Fruit fly (Drosophila melanogaster) whole organism, embryonic: ENCODE data around the gene CtBP.

Experiments used
- Bdp1 ChIP-seq: fragments of 200-800 bp; sonication (Bioruptor generic); optimal IDR thresholded peaks from 3 replicates; lab custom pipeline; 2016; ENCODE audit warnings: missing biosample characterization, missing genetic modification characterization
- C15 ChIP-seq: fragments of 200-800 bp; sonication (Bioruptor generic); IDR thresholded peaks from 3 replicates; pipeline ENCODE4 v1.3.6; 2022; ENCODE audit warnings: missing biosample characterization, missing genetic modification characterization
- CG10267 ChIP-seq: fragments of 200-800 bp; sonication (Bioruptor generic); optimal IDR thresholded peaks from 2 replicates; lab custom pipeline; 2018; ENCODE audit warnings: missing biosample characterization, mild to moderate bottlenecking, missing genetic modification characterization, moderate library complexity
- CG10321 ChIP-seq: fragments of 200-800 bp; sonication (Bioruptor generic); IDR thresholded peaks from 2 replicates; pipeline ENCODE4 v1.3.6; 2022; ENCODE audit warnings: missing biosample characterization, missing genetic modification characterization
- CG1233 ChIP-seq: fragments of 200-800 bp; sonication (Bioruptor generic); optimal IDR thresholded peaks from 4 replicates; lab custom pipeline; 2018; ENCODE audit warnings: missing biosample characterization, mild to moderate bottlenecking, missing genetic modification characterization
- CG14710 ChIP-seq: fragments of 200-800 bp; sonication (Bioruptor generic); optimal IDR thresholded peaks from 3 replicates; lab custom pipeline; 2019; ENCODE audit warnings: missing biosample characterization, mild to moderate bottlenecking, missing genetic modification characterization, moderate library complexity
- CG15514 ChIP-seq: fragments of 200-800 bp; sonication (Bioruptor generic); optimal IDR thresholded peaks from 3 replicates; lab custom pipeline; 2017; ENCODE audit warnings: missing biosample characterization, missing genetic modification characterization, mild to moderate bottlenecking, moderate library complexity, missing genetic modification reagents
- CG17186 ChIP-seq: fragments of 200-800 bp; sonication (Bioruptor generic); optimal IDR thresholded peaks from 3 replicates; lab custom pipeline; 2017; ENCODE audit warnings: missing biosample characterization, missing genetic modification reagents, missing genetic modification characterization
- CG2129 ChIP-seq: fragments of 200-800 bp; sonication (Bioruptor generic); IDR thresholded peaks from 2 replicates; pipeline ENCODE4 v1.3.6; 2022; ENCODE audit warnings: missing biosample characterization, missing genetic modification characterization; ENCODE audit not compliant: partially characterized antibody
- CG31224 ChIP-seq: fragments of 200-800 bp; sonication (Bioruptor generic); IDR thresholded peaks from 2 replicates; pipeline ENCODE4 v1.3.6; 2022; ENCODE audit warnings: missing biosample characterization, missing genetic modification characterization
- CG43689 ChIP-seq: fragments of 200-800 bp; sonication (Bioruptor generic); IDR thresholded peaks from 2 replicates; pipeline ENCODE4 v1.3.6; 2022; ENCODE audit warnings: missing biosample characterization, missing genetic modification characterization
- CG6272 ChIP-seq: fragments of 200-800 bp; sonication (Bioruptor generic); IDR thresholded peaks from 2 replicates; pipeline ENCODE4 v1.3.6; 2022; ENCODE audit warnings: missing biosample characterization, missing genetic modification characterization
- CG6813 ChIP-seq: fragments of 200-800 bp; sonication (Bioruptor generic); optimal IDR thresholded peaks from 2 replicates; lab custom pipeline; 2017; ENCODE audit warnings: missing biosample characterization, missing genetic modification characterization, mild to moderate bottlenecking, moderate library complexity, missing genetic modification reagents
- CG7987 ChIP-seq: fragments of 200-800 bp; sonication (Bioruptor generic); optimal IDR thresholded peaks from 2 replicates; lab custom pipeline; 2018; ENCODE audit warnings: missing biosample characterization, mild to moderate bottlenecking, missing genetic modification characterization, moderate library complexity
- Dfd ChIP-seq, 2 experiments: fragments of >200 bp; optimal IDR thresholded peaks; 2 replicates each; lab custom pipeline; 2017; ENCODE audit warnings: missing biosample characterization in 2 of 2, missing genetic modification characterization in 2 of 2
- E2f1 ChIP-seq: fragments of 200-800 bp; sonication (Bioruptor generic); IDR thresholded peaks from 2 replicates; pipeline ENCODE4 v1.3.6; 2022; ENCODE audit warnings: missing biosample characterization, missing genetic modification characterization
- Gug ChIP-seq: fragments of 200-800 bp; sonication (Bioruptor generic); IDR thresholded peaks from 4 replicates; pipeline ENCODE4 v1.3.6; 2022; ENCODE audit warnings: missing biosample characterization, missing genetic modification characterization
- H15 ChIP-seq: fragments of 200-800 bp; sonication (Bioruptor generic); IDR thresholded peaks from 3 replicates; pipeline ENCODE4 v1.3.6; 2022; ENCODE audit warnings: missing biosample characterization, missing genetic modification characterization
- Hr78 ChIP-seq, 2 experiments: fragments of 200-800 bp in 1 of 2; fragments of >200 bp in 1 of 2; sonication (Bioruptor generic) in 1 of 2; optimal IDR thresholded peaks; 2 replicates each; lab custom pipeline; 2017 to 2019; ENCODE audit warnings: missing biosample characterization in 2 of 2, missing genetic modification characterization in 2 of 2, mild to moderate bottlenecking in 1 of 2, moderate library complexity in 1 of 2
- MESR4 ChIP-seq: fragments of 200-800 bp; sonication (Bioruptor generic); optimal IDR thresholded peaks from 2 replicates; lab custom pipeline; 2018; ENCODE audit warnings: missing biosample characterization, mild to moderate bottlenecking, missing genetic modification characterization, moderate library complexity
- Max ChIP-seq: fragments of 200-800 bp; sonication (Bioruptor generic); optimal IDR thresholded peaks from 2 replicates; lab custom pipeline; 2016; ENCODE audit warnings: missing biosample characterization, mild to moderate bottlenecking, missing genetic modification characterization
- Mrtf ChIP-seq: fragments of 200-800 bp; sonication (Bioruptor generic); IDR thresholded peaks from 3 replicates; pipeline ENCODE4 v1.3.6; 2022; ENCODE audit warnings: missing biosample characterization, missing genetic modification characterization
- Opbp ChIP-seq: fragments of 200-800 bp; sonication (Bioruptor generic); IDR thresholded peaks from 3 replicates; pipeline ENCODE4 v1.3.6; 2022; ENCODE audit warnings: missing biosample characterization, missing genetic modification characterization; ENCODE audit not compliant: partially characterized antibody
- Side ChIP-seq: fragments of 200-800 bp; sonication (Bioruptor generic); optimal IDR thresholded peaks from 2 replicates; lab custom pipeline; 2016; ENCODE audit warnings: missing biosample characterization, missing genetic modification characterization
- ab ChIP-seq: fragments of 200-800 bp; sonication (Bioruptor generic); optimal IDR thresholded peaks from 2 replicates; lab custom pipeline; 2016; ENCODE audit warnings: missing biosample characterization, missing genetic modification characterization
- ac ChIP-seq: fragments of 200-800 bp; sonication (Bioruptor generic); optimal IDR thresholded peaks from 3 replicates; lab custom pipeline; 2017; ENCODE audit warnings: missing biosample characterization, mild to moderate bottlenecking, missing genetic modification characterization
- bbx ChIP-seq: fragments of 200-800 bp; sonication (Bioruptor generic); IDR thresholded peaks from 2 replicates; pipeline ENCODE4 v1.3.6; 2022; ENCODE audit warnings: missing biosample characterization, missing genetic modification characterization; ENCODE audit not compliant: partially characterized antibody
- br ChIP-seq: fragments of >200 bp; optimal IDR thresholded peaks from 2 replicates; lab custom pipeline; 2017
- cato ChIP-seq: fragments of 200-800 bp; sonication (Bioruptor generic); optimal IDR thresholded peaks from 2 replicates; lab custom pipeline; 2016; ENCODE audit warnings: missing biosample characterization, missing genetic modification characterization, borderline replicate concordance
- cg ChIP-seq: fragments of 200-800 bp; sonication (Bioruptor generic); optimal IDR thresholded peaks from 3 replicates; lab custom pipeline; 2019; ENCODE audit warnings: missing biosample characterization, mild to moderate bottlenecking, missing genetic modification characterization, moderate library complexity
- chn ChIP-seq: fragments of 200-800 bp; sonication (Bioruptor generic); optimal IDR thresholded peaks from 2 replicates; lab custom pipeline; 2016; ENCODE audit warnings: missing biosample characterization, missing genetic modification characterization
- dimm ChIP-seq: fragments of 200-800 bp; sonication (Bioruptor generic); IDR thresholded peaks from 2 replicates; pipeline ENCODE4 v1.3.6; 2022; ENCODE audit warnings: missing biosample characterization, missing genetic modification characterization
- emc ChIP-seq: fragments of 200-800 bp; sonication (Bioruptor generic); optimal IDR thresholded peaks from 2 replicates; lab custom pipeline; 2016; ENCODE audit warnings: missing biosample characterization, missing genetic modification characterization
- fd102C ChIP-seq: fragments of 200-800 bp; sonication (Bioruptor generic); optimal IDR thresholded peaks from 2 replicates; lab custom pipeline; 2018; ENCODE audit warnings: missing biosample characterization, mild to moderate bottlenecking, missing genetic modification characterization, moderate library complexity
- gce ChIP-seq: fragments of 200-800 bp; sonication (Bioruptor generic); IDR thresholded peaks from 3 replicates; pipeline ENCODE4 v1.3.6; 2022; ENCODE audit warnings: missing biosample characterization, missing genetic modification characterization
- gcm2 ChIP-seq: fragments of 200-800 bp; sonication (Bioruptor generic); optimal IDR thresholded peaks from 2 replicates; lab custom pipeline; 2016; ENCODE audit warnings: missing biosample characterization, missing genetic modification characterization
- h ChIP-seq: fragments of >200 bp; optimal IDR thresholded peaks from 2 replicates; lab custom pipeline; 2017
- ham ChIP-seq: fragments of 200-800 bp; sonication (Bioruptor generic); IDR thresholded peaks from 2 replicates; pipeline ENCODE4 v1.3.6; 2022; ENCODE audit warnings: missing biosample characterization, missing genetic modification characterization
- lilli ChIP-seq: fragments of 200-800 bp; sonication (Bioruptor generic); optimal IDR thresholded peaks from 3 replicates; lab custom pipeline; 2016; ENCODE audit warnings: missing biosample characterization, missing genetic modification characterization
- nom ChIP-seq: fragments of 200-800 bp; sonication (Bioruptor generic); optimal IDR thresholded peaks from 2 replicates; lab custom pipeline; 2017; ENCODE audit warnings: missing biosample characterization, missing genetic modification characterization, mild to moderate bottlenecking, moderate library complexity, missing genetic modification reagents
- otp ChIP-seq: fragments of 200-800 bp; sonication (Bioruptor generic); IDR thresholded peaks from 3 replicates; pipeline ENCODE4, ENCODE4 v1.3.6; 2022; ENCODE audit warnings: missing biosample characterization, missing genetic modification characterization
- p53 ChIP-seq: fragments of 200-800 bp; sonication (Bioruptor generic); optimal IDR thresholded peaks from 2 replicates; lab custom pipeline; 2016; ENCODE audit warnings: missing biosample characterization, missing genetic modification characterization
- pnt ChIP-seq: fragments of 200-800 bp; sonication (Bioruptor generic); optimal IDR thresholded peaks from 3 replicates; lab custom pipeline; 2016; ENCODE audit warnings: missing biosample characterization, missing genetic modification characterization
- repo ChIP-seq: fragments of 200-800 bp; sonication (Bioruptor generic); optimal IDR thresholded peaks from 2 replicates; lab custom pipeline; 2016; ENCODE audit warnings: missing biosample characterization, missing genetic modification characterization
- rib ChIP-seq: fragments of 200-800 bp; sonication (Bioruptor generic); IDR thresholded peaks from 2 replicates; pipeline ENCODE4 v1.3.6; 2022; ENCODE audit warnings: missing biosample characterization, missing genetic modification characterization
- ro ChIP-seq: fragments of 200-800 bp; sonication (Bioruptor generic); IDR thresholded peaks from 2 replicates; pipeline ENCODE4 v1.3.6; 2022; ENCODE audit warnings: missing biosample characterization, missing genetic modification characterization
- sna ChIP-seq: fragments of 200-800 bp; sonication (Bioruptor generic); IDR thresholded peaks from 2 replicates; pipeline ENCODE4 v1.3.6; 2022; ENCODE audit warnings: missing biosample characterization, missing genetic modification characterization; ENCODE audit not compliant: partially characterized antibody
- sr ChIP-seq: fragments of 200-800 bp; sonication (Bioruptor generic); IDR thresholded peaks from 3 replicates; pipeline ENCODE4 v1.3.6; 2022; ENCODE audit warnings: missing biosample characterization, missing genetic modification characterization
- toy ChIP-seq: fragments of 200-800 bp; sonication (Bioruptor generic); IDR thresholded peaks from 2 replicates; pipeline ENCODE4 v1.3.6; 2022; ENCODE audit warnings: missing biosample characterization, missing genetic modification characterization

Gene CtBP

dm6 chr3R:12982167-12982981, 29.1 kb upstream of the CtBP start (continued):
- TF ChIP-seq cg (GFP tag; lab: Kevin White, UChicago) (peak; percentile 95), CG6272 (GFP tag; lab: Robert Waterston, UW) (no peak), dimm (GFP tag; lab: Robert Waterston, UW) (0 out of 2 replicates have a peak, but pooled peaks have one; percentile 23), ab (GFP tag; lab: Kevin White, UChicago) (peak; percentile 29), nom (GFP tag; lab: Kevin White, UChicago) (peak; percentile 58), CG10321 (no peak), sr (GFP tag; lab: Robert Waterston, UW) (no peak), chn (GFP tag; lab: Kevin White, UChicago) (peak; percentile 62), repo (GFP tag; lab: Kevin White, UChicago) (no peak), ac (GFP tag; lab: Kevin White, UChicago) (no peak), fd102C (GFP tag; lab: Kevin White, UChicago) (no peak), MESR4 (GFP tag; lab: Kevin White, UChicago) (peak; percentile 10), rib (GFP tag; lab: Robert Waterston, UW) (peak; percentile 43; the same call in 1 of the 2 replicates), gcm2 (peak; percentile 72), p53 (no peak), E2f1 (GFP tag; lab: Robert Waterston, UW) (peak; percentile 56; the same call in 1 of the 2 replicates), CG31224 (GFP tag; lab: Robert Waterston, UW) (peak; percentile 63), CG43689 (GFP tag; lab: Robert Waterston, UW) (peak; percentile 6; the same call in 1 of the 2 replicates), cato (GFP tag; lab: Kevin White, UChicago) (peak; percentile 43), Bdp1 (GFP tag; lab: Kevin White, UChicago) (no peak), h (lab: Kevin White, UChicago) (no peak), Gug (GFP tag; lab: Robert Waterston, UW) (no peak), Dfd (GFP tag; optimal IDR thresholded peaks at IDR 0.05; lab: Kevin White, UChicago) (no peak), pnt (no peak), CG1233 (peak; percentile 80), CG7987 (GFP tag; lab: Kevin White, UChicago) (no peak), CG6813 (GFP tag; lab: Kevin White, UChicago) (peak; percentile 74), toy (GFP tag; lab: Robert Waterston, UW) (no peak), ro (no peak), otp (GFP tag; lab: Robert Waterston, UW) (0 out of 3 replicates have a peak, but pooled peaks have one; percentile 25), sna (GFP tag; lab: Robert Waterston, UW) (0 out of 2 replicates have a peak, but pooled peaks have one; percentile 13), lilli (GFP tag; lab: Kevin White, UChicago) (peak; percentile 63), emc (GFP tag; lab: Kevin White, UChicago) (no peak), gce (GFP tag; lab: Robert Waterston, UW) (no peak; the same call in 2 of the 3 replicates), H15 (GFP tag; lab: Robert Waterston, UW) (0 out of 3 replicates have a peak, but pooled peaks have one; percentile 30), CG14710 (peak; percentile 38), Side (GFP tag; lab: Kevin White, UChicago) (no peak), Mrtf (GFP tag; lab: Robert Waterston, UW) (peak; percentile 50; the same call in 1 of the 3 replicates), Hr78 (GFP tag; optimal IDR thresholded peaks at IDR 0.05; lab: Kevin White, UChicago) (no peak), C15 (no peak), Max (GFP tag; lab: Kevin White, UChicago) (peak; percentile 47), br (lab: Kevin White, UChicago) (no peak), CG2129 (GFP tag; lab: Robert Waterston, UW) (no peak), bbx (GFP tag; lab: Robert Waterston, UW) (0 out of 2 replicates have a peak, but pooled peaks have one; percentile 25), CG10267 (tag; lab: Kevin White, UChicago) (peak; percentile 49), CG17186 (GFP tag; lab: Kevin White, UChicago) (no peak), ham (GFP tag; lab: Robert Waterston, UW) (no peak), Opbp (GFP tag; lab: Robert Waterston, UW) (no peak), CG15514 (GFP tag; lab: Kevin White, UChicago) (peak; percentile 59)
